Worm (Caenorhabditis elegans) whole organism, late embryonic: ENCODE data around the gene F14D2.5.

Experiments
- C08G9.2 ChIP-seq: sonication (generic microtip); optimal IDR thresholded peaks from 2 replicates; lab custom pipeline; 2016; ENCODE audit warnings: mild to moderate bottlenecking, missing genetic modification characterization, moderate library complexity, missing compliant biosample characterization
- F13H6.1 ChIP-seq: sonication (generic microtip); optimal IDR thresholded peaks from 2 replicates; lab custom pipeline; 2016; ENCODE audit warnings: missing genetic modification characterization, missing compliant biosample characterization
- T23F11.4 ChIP-seq: fragments of 200-800 bp; sonication (Bioruptor generic); optimal IDR thresholded peaks from 2 replicates; lab custom pipeline; 2018; ENCODE audit warnings: mild to moderate bottlenecking, missing genetic modification characterization, missing compliant biosample characterization
- Y22D7AL.16 ChIP-seq: sonication (generic microtip); optimal IDR thresholded peaks from 2 replicates; lab custom pipeline; 2016; ENCODE audit warnings: missing genetic modification characterization, missing compliant biosample characterization
- ahr-1 ChIP-seq: sonication (generic microtip); optimal IDR thresholded peaks from 2 replicates; lab custom pipeline; 2016; ENCODE audit warnings: missing genetic modification characterization, missing compliant biosample characterization
- ama-1 ChIP-seq: fragments of 150-350 bp; optimal IDR thresholded peaks from 2 replicates; lab custom pipeline; 2014
- ceh-2 ChIP-seq: sonication (generic microtip); optimal IDR thresholded peaks from 2 replicates; lab custom pipeline; 2016; ENCODE audit warnings: missing genotype, missing genetic modification characterization, missing compliant biosample characterization
- ceh-31 ChIP-seq: sonication (generic microtip); optimal IDR thresholded peaks from 2 replicates; lab custom pipeline; 2016; ENCODE audit warnings: missing genetic modification characterization, missing compliant biosample characterization
- ceh-34 ChIP-seq: sonication (generic microtip); optimal IDR thresholded peaks from 2 replicates; lab custom pipeline; 2016; ENCODE audit warnings: mild to moderate bottlenecking, missing genetic modification characterization, missing compliant biosample characterization
- ceh-45 ChIP-seq: fragments of 200-800 bp; sonication (Bioruptor generic); IDR thresholded peaks from 2 replicates; pipeline ENCODE4 v1.3.6; 2022; ENCODE audit warnings: missing genetic modification reagents, missing genetic modification characterization, missing compliant biosample characterization
- ceh-48 ChIP-seq: sonication (generic microtip); optimal IDR thresholded peaks from 2 replicates; lab custom pipeline; 2016; ENCODE audit warnings: missing genetic modification characterization, inconsistent platforms, missing compliant biosample characterization
- ceh-6 ChIP-seq: fragments of 200-800 bp; sonication (Bioruptor generic); optimal IDR thresholded peaks from 2 replicates; lab custom pipeline; 2018; ENCODE audit warnings: mild to moderate bottlenecking, missing genetic modification characterization, missing compliant biosample characterization
- che-1 ChIP-seq: sonication (generic microtip); optimal IDR thresholded peaks from 2 replicates; lab custom pipeline; 2016; ENCODE audit warnings: mild to moderate bottlenecking, missing genetic modification characterization, missing compliant biosample characterization
- dve-1 ChIP-seq: sonication (generic microtip); optimal IDR thresholded peaks from 2 replicates; lab custom pipeline; 2017; ENCODE audit warnings: antibody characterized with exemption, mild to moderate bottlenecking, missing genetic modification characterization, missing compliant biosample characterization
- elt-2 ChIP-seq: sonication (generic microtip); optimal IDR thresholded peaks from 2 replicates; lab custom pipeline; 2016; ENCODE audit warnings: missing genetic modification reagents, missing genetic modification characterization, missing compliant biosample characterization
- fax-1 ChIP-seq: sonication (generic microtip); optimal IDR thresholded peaks from 2 replicates; lab custom pipeline; 2016; ENCODE audit warnings: missing genotype, missing genetic modification characterization, missing compliant biosample characterization
- fkh-10 ChIP-seq: fragments of 150-350 bp; optimal IDR thresholded peaks from 2 replicates; lab custom pipeline; 2014; ENCODE audit warnings: missing biosample characterization, missing genetic modification reagents, missing genetic modification characterization
- fkh-6 ChIP-seq: sonication (generic microtip); optimal IDR thresholded peaks from 2 replicates; lab custom pipeline; 2016; ENCODE audit warnings: missing genetic modification characterization, missing compliant biosample characterization
- gmeb-2 ChIP-seq: sonication (generic microtip); optimal IDR thresholded peaks from 2 replicates; lab custom pipeline; 2016; ENCODE audit warnings: missing genetic modification characterization, inconsistent platforms, missing compliant biosample characterization
- hlh-13 ChIP-seq: fragments of 200-800 bp; sonication (Bioruptor generic); optimal IDR thresholded peaks from 2 replicates; lab custom pipeline; 2018; ENCODE audit warnings: mild to moderate bottlenecking, missing genetic modification characterization, missing compliant biosample characterization
- hlh-15 ChIP-seq: sonication (generic microtip); optimal IDR thresholded peaks from 2 replicates; lab custom pipeline; 2016; ENCODE audit warnings: missing genetic modification characterization, missing compliant biosample characterization
- hlh-8 ChIP-seq: sonication (generic microtip); optimal IDR thresholded peaks from 2 replicates; lab custom pipeline; 2016; ENCODE audit warnings: missing genotype, missing genetic modification characterization, missing compliant biosample characterization
- lim-6 ChIP-seq: sonication (generic microtip); optimal IDR thresholded peaks from 2 replicates; lab custom pipeline; 2016; ENCODE audit warnings: missing genetic modification characterization, missing compliant biosample characterization
- lin-11 ChIP-seq: fragments of 200-800 bp; sonication (Bioruptor generic); optimal IDR thresholded peaks from 2 replicates; lab custom pipeline; 2018; ENCODE audit warnings: mild to moderate bottlenecking, missing genetic modification characterization, missing compliant biosample characterization
- nhr-11 ChIP-seq: fragments of 150-350 bp; optimal IDR thresholded peaks from 2 replicates; lab custom pipeline; 2014; ENCODE audit warnings: missing biosample characterization, missing genetic modification characterization
- nhr-232 ChIP-seq: sonication (generic microtip); optimal IDR thresholded peaks from 2 replicates; lab custom pipeline; 2016; ENCODE audit warnings: missing genetic modification characterization, missing compliant biosample characterization
- odd-2 ChIP-seq: sonication (generic microtip); optimal IDR thresholded peaks from 2 replicates; lab custom pipeline; 2017; ENCODE audit warnings: antibody characterized with exemption, mild to moderate bottlenecking, missing genetic modification characterization, missing compliant biosample characterization
- pat-9 ChIP-seq: fragments of 200-800 bp; sonication (Bioruptor generic); optimal IDR thresholded peaks from 2 replicates; lab custom pipeline; 2018; ENCODE audit warnings: mild to moderate bottlenecking, missing genetic modification characterization, moderate library complexity, missing compliant biosample characterization
- pha-2 ChIP-seq: sonication (generic microtip); optimal IDR thresholded peaks from 2 replicates; lab custom pipeline; 2017; ENCODE audit warnings: mild to moderate bottlenecking, missing genetic modification characterization, missing compliant biosample characterization
- ref-2 ChIP-seq: sonication (generic microtip); optimal IDR thresholded peaks from 2 replicates; lab custom pipeline; 2016; ENCODE audit warnings: missing genetic modification characterization, missing compliant biosample characterization
- sox-4 ChIP-seq: sonication (generic microtip); optimal IDR thresholded peaks from 2 replicates; lab custom pipeline; 2017; ENCODE audit warnings: mild to moderate bottlenecking, missing genetic modification characterization, inconsistent platforms, missing compliant biosample characterization
- syd-9 ChIP-seq: sonication (generic microtip); optimal IDR thresholded peaks from 2 replicates; lab custom pipeline; 2016; ENCODE audit warnings: mild to moderate bottlenecking, missing genetic modification characterization, moderate library complexity, missing compliant biosample characterization
- tbx-7 ChIP-seq: sonication (generic microtip); optimal IDR thresholded peaks from 2 replicates; lab custom pipeline; 2016; ENCODE audit warnings: missing genotype, missing genetic modification characterization, missing compliant biosample characterization
- ttx-3 ChIP-seq: sonication (generic microtip); optimal IDR thresholded peaks from 2 replicates; lab custom pipeline; 2016; ENCODE audit warnings: missing genetic modification reagents, missing genetic modification characterization, missing compliant biosample characterization
- unc-3 ChIP-seq, 2 experiments: fragments of 200-800 bp in 1 of 2; sonication (Bioruptor generic) in 1 of 2; sonication (generic microtip) in 1 of 2; conservative IDR thresholded peaks in 1 of 2; optimal IDR thresholded peaks in 1 of 2; 2 replicates each; pipeline versions ENCODE4 v1.3.6 to Lab custom; 2016 to 2022; ENCODE audit warnings: missing compliant biosample characterization in 2 of 2, missing genetic modification characterization in 2 of 2, missing genetic modification reagents in 1 of 2
- unc-42 ChIP-seq: sonication (generic microtip); optimal IDR thresholded peaks from 2 replicates; lab custom pipeline; 2016; ENCODE audit warnings: missing genotype, missing genetic modification characterization, missing compliant biosample characterization
- unc-86 ChIP-seq: sonication (generic microtip); optimal IDR thresholded peaks from 2 replicates; lab custom pipeline; 2016; ENCODE audit warnings: missing genetic modification characterization, missing compliant biosample characterization

F14D2.5 gene

ce11 chrII:3378275-3378674, 37.9 kb downstream of the F14D2.5 start, which contains the start of gene Y49F6C.2:
Y49F6C.2 (plus strand) TSS chrII:3378575.
- TF ChIP-seq ama-1 (lab: Kevin White, UChicago) (no peak), hlh-8 (tag; lab: Kevin White, UChicago) (no peak), elt-2 (no peak), ceh-45 (GFP tag; lab: Robert Waterston, UW) (no peak), fkh-6 (tag; lab: Kevin White, UChicago) (no peak), hlh-15 (no peak), ttx-3 (no peak), fax-1 (tag; lab: Kevin White, UChicago) (no peak), Y22D7AL.16 (tag; lab: Kevin White, UChicago) (no peak), unc-86 (tag; lab: Kevin White, UChicago) (no peak), F13H6.1 (tag; lab: Kevin White, UChicago) (no peak), ceh-31 (tag; lab: Kevin White, UChicago) (no peak), T23F11.4 (GFP tag; lab: Kevin White, UChicago) (no peak), ceh-34 (tag; lab: Kevin White, UChicago) (no peak), sox-4 (tag; lab: Kevin White, UChicago) (no peak), ahr-1 (tag; lab: Kevin White, UChicago) (no peak), unc-42 (tag; lab: Kevin White, UChicago) (no peak), hlh-13 (GFP tag; lab: Kevin White, UChicago) (no peak)

ce11 chrII:3381510-3381909, 41.2 kb downstream of the F14D2.5 start, which contains the start of gene T06D4.1:
T06D4.1 (plus strand) TSS chrII:3381830.
- TF ChIP-seq unc-86 (tag; lab: Kevin White, UChicago) (no peak), dve-1 (tag; lab: Kevin White, UChicago) (no peak), che-1 (no peak), sox-4 (tag; lab: Kevin White, UChicago) (no peak), ama-1 (lab: Kevin White, UChicago) (no peak), nhr-232 (tag; lab: Kevin White, UChicago) (no peak), fkh-6 (tag; lab: Kevin White, UChicago) (no peak), ttx-3 (no peak), fkh-10 (GFP tag; lab: Kevin White, UChicago) (no peak), lin-11 (tag; lab: Kevin White, UChicago) (no peak), gmeb-2 (no peak), unc-42 (tag; lab: Kevin White, UChicago) (no peak), elt-2 (no peak), unc-3 (GFP tag; conservative IDR thresholded peaks at IDR 0.05; lab: Robert Waterston, UW) (no peak), unc-3 (tag; optimal IDR thresholded peaks at IDR 0.05; lab: Kevin White, UChicago) (no peak), fax-1 (tag; lab: Kevin White, UChicago) (no peak), ceh-6 (GFP tag; lab: Kevin White, UChicago) (no peak)
- TF ChIP-seq, all 69 proteins: peak for 0

- TF ChIP-seq ceh-2 (tag; lab: Kevin White, UChicago): no peak
Observed at ce11 chrII:3383116-3383515, 42.8 kb downstream of the F14D2.5 start.

ce11 chrII:3385736-3386135, 45.4 kb downstream of the F14D2.5 start, which contains the start of gene T06D4.2:
T06D4.2 (minus strand) TSS chrII:3385905.
- TF ChIP-seq pha-2 (tag; lab: Kevin White, UChicago) (no peak), odd-2 (tag; lab: Kevin White, UChicago) (no peak), ahr-1 (tag; lab: Kevin White, UChicago) (no peak), pat-9 (no peak), ref-2 (tag; lab: Kevin White, UChicago) (no peak), ceh-45 (GFP tag; lab: Robert Waterston, UW) (no peak), ceh-48 (tag; lab: Kevin White, UChicago) (no peak), tbx-7 (tag; lab: Kevin White, UChicago) (no peak), gmeb-2 (no peak), nhr-11 (tag; lab: Kevin White, UChicago) (no peak), lim-6 (no peak), C08G9.2 (no peak), F13H6.1 (tag; lab: Kevin White, UChicago) (no peak), ttx-3 (no peak), syd-9 (no peak)
